Worm (Caenorhabditis elegans) whole organism, mixed stage, embryonic: ENCODE results near the gene C14A11.5.
A peak's percentile ranks its signal among the peaks of the same experiment; 100 is the strongest.

Source experiments
- ceh-43 ChIP-seq: fragments of 200-800 bp; sonication (Bioruptor generic); optimal IDR thresholded peaks from 2 replicates; lab custom pipeline; 2018; ENCODE audit warnings: mild to moderate bottlenecking, missing genetic modification characterization, moderate library complexity, missing compliant biosample characterization
- elt-1 ChIP-seq: sonication (generic microtip); optimal IDR thresholded peaks from 2 replicates; lab custom pipeline; 2017; ENCODE audit warnings: missing genetic modification characterization, mild to moderate bottlenecking, missing compliant biosample characterization, antibody characterized with exemption, moderate library complexity, borderline replicate concordance; ENCODE audit not compliant: insufficient read depth
- elt-3 ChIP-seq: fragments of 150-350 bp; optimal IDR thresholded peaks from 2 replicates; lab custom pipeline; 2014; ENCODE audit warnings: missing biosample characterization, missing genetic modification characterization
- hlh-1 ChIP-seq: fragments of 150-350 bp; optimal IDR thresholded peaks from 2 replicates; lab custom pipeline; 2014; ENCODE audit warnings: missing biosample characterization, missing genetic modification reagents, missing genetic modification characterization
- lin-13 ChIP-seq: fragments of 150-350 bp; optimal IDR thresholded peaks from 2 replicates; lab custom pipeline; 2014; ENCODE audit warnings: missing biosample characterization, missing genetic modification characterization
- nhr-12 ChIP-seq: fragments of 150-350 bp; optimal IDR thresholded peaks from 2 replicates; lab custom pipeline; 2014; ENCODE audit warnings: missing biosample characterization, missing genetic modification characterization
- nhr-28 ChIP-seq: fragments of 150-350 bp; optimal IDR thresholded peaks from 2 replicates; lab custom pipeline; 2014; ENCODE audit warnings: missing biosample characterization, missing genetic modification characterization
- nhr-76 ChIP-seq: sonication (generic microtip); optimal IDR thresholded peaks from 2 replicates; lab custom pipeline; 2017; ENCODE audit warnings: missing biosample characterization, missing genetic modification characterization
- pha-4 ChIP-seq: fragments of 150-350 bp; optimal IDR thresholded peaks from 2 replicates; lab custom pipeline; 2018; ENCODE audit warnings: missing biosample characterization, missing genetic modification reagents, missing genetic modification characterization
- snpc-4 ChIP-seq: fragments of 150-350 bp; optimal IDR thresholded peaks from 2 replicates; lab custom pipeline; 2014; ENCODE audit warnings: missing biosample characterization, missing genetic modification characterization
- sptf-1 ChIP-seq: sonication (generic microtip); optimal IDR thresholded peaks from 2 replicates; lab custom pipeline; 2017; ENCODE audit warnings: mild to moderate bottlenecking, missing genetic modification characterization, moderate library complexity, missing compliant biosample characterization
- unc-39 ChIP-seq: fragments of 150-350 bp; optimal IDR thresholded peaks from 2 replicates; lab custom pipeline; 2014; ENCODE audit warnings: missing biosample characterization, missing genetic modification characterization
- unc-62 ChIP-seq: fragments of 150-350 bp; optimal IDR thresholded peaks from 2 replicates; lab custom pipeline; 2014; ENCODE audit warnings: missing biosample characterization, missing genetic modification reagents, missing genetic modification characterization
- zip-8 ChIP-seq: fragments of 150-350 bp; optimal IDR thresholded peaks from 2 replicates; lab custom pipeline; 2014; ENCODE audit warnings: missing biosample characterization, missing genetic modification characterization

ce11 chrX:2809611-2810010, 2.3 kb upstream of the C14A11.5 start, which contains the start of gene C14A11.9:
- TF ChIP-seq elt-1: no peak
- peak; percentile 72 for TF ChIP-seq pha-4 (tag; lab: Kevin White, UChicago)
- TF ChIP-seq unc-62: peak; percentile 21
- peak; percentile 57 for TF ChIP-seq ceh-43 (GFP tag; lab: Kevin White, UChicago)
- TF ChIP-seq nhr-28: no peak
- TF ChIP-seq sptf-1 (tag; lab: Kevin White, UChicago): peak; percentile 85
- TF ChIP-seq unc-39 (tag; lab: Kevin White, UChicago): no peak
- peak; percentile 40 for TF ChIP-seq hlh-1 (tag; lab: Kevin White, UChicago)
- no peak for TF ChIP-seq elt-3 (tag; lab: Kevin White, UChicago)
- TF ChIP-seq nhr-12: no peak
- no peak for TF ChIP-seq snpc-4 (tag; lab: Kevin White, UChicago)
- TF ChIP-seq lin-13 (tag; lab: Kevin White, UChicago): peak; percentile 79
- no peak for TF ChIP-seq nhr-76
- TF ChIP-seq zip-8 (tag; lab: Kevin White, UChicago): no peak
